Fruit fly (Drosophila melanogaster) whole organism, prepupa: Measurements from ENCODE around the gene Grik.

Source experiments
- Blimp-1 ChIP-seq: fragments of 200-800 bp; sonication (Bioruptor generic); optimal IDR thresholded peaks from 3 replicates; lab custom pipeline; 2017; ENCODE audit warnings: missing biosample characterization, missing genetic modification characterization, mild to moderate bottlenecking, moderate library complexity, missing genetic modification reagents
- CG10669 ChIP-seq: fragments of 200-800 bp; sonication (Bioruptor generic); optimal IDR thresholded peaks from 3 replicates; lab custom pipeline; 2018; ENCODE audit warnings: missing biosample characterization, mild to moderate bottlenecking, missing genetic modification characterization, moderate library complexity
- CG11294 ChIP-seq: fragments of 200-800 bp; sonication (Bioruptor generic); IDR thresholded peaks from 2 replicates; pipeline ENCODE4 v1.3.6; 2022; ENCODE audit warnings: missing biosample characterization, missing genetic modification characterization
- CG11762 ChIP-seq: fragments of 200-800 bp; sonication (Bioruptor generic); optimal IDR thresholded peaks from 3 replicates; lab custom pipeline; 2016; ENCODE audit warnings: missing biosample characterization, missing genetic modification characterization; ENCODE audit not compliant: insufficient read depth
- CG11902 ChIP-seq: fragments of 200-800 bp; sonication (Bioruptor generic); optimal IDR thresholded peaks from 3 replicates; lab custom pipeline; 2016; ENCODE audit warnings: missing biosample characterization, missing genetic modification characterization
- CG15336 ChIP-seq: fragments of 200-800 bp; sonication (Bioruptor generic); IDR thresholded peaks from 2 replicates; pipeline ENCODE4 v1.3.6; 2022; ENCODE audit warnings: missing biosample characterization, missing genetic modification characterization
- CG1621 ChIP-seq: fragments of 200-800 bp; sonication (Bioruptor generic); optimal IDR thresholded peaks from 3 replicates; lab custom pipeline; 2018; ENCODE audit warnings: missing biosample characterization, mild to moderate bottlenecking, missing genetic modification characterization
- CG16779 ChIP-seq: fragments of 200-800 bp; sonication (Bioruptor generic); optimal IDR thresholded peaks from 3 replicates; lab custom pipeline; 2017; ENCODE audit warnings: missing biosample characterization, mild to moderate bottlenecking, missing genetic modification characterization
- CG3032 ChIP-seq: fragments of 200-800 bp; optimal IDR thresholded peaks from 2 replicates; lab custom pipeline; 2019; ENCODE audit warnings: missing biosample characterization, mild to moderate bottlenecking, missing genetic modification characterization, moderate library complexity
- CG31627 ChIP-seq: fragments of 200-800 bp; sonication (Bioruptor generic); optimal IDR thresholded peaks from 3 replicates; lab custom pipeline; 2016; ENCODE audit warnings: missing biosample characterization, missing genetic modification characterization
- CG3919 ChIP-seq: fragments of 200-800 bp; sonication (Bioruptor generic); optimal IDR thresholded peaks from 3 replicates; lab custom pipeline; 2016; ENCODE audit warnings: missing biosample characterization, missing genetic modification characterization
- CG4318 ChIP-seq: fragments of 200-800 bp; sonication (Bioruptor generic); optimal IDR thresholded peaks from 3 replicates; lab custom pipeline; 2017; ENCODE audit warnings: missing biosample characterization, mild to moderate bottlenecking, missing genetic modification characterization
- CG6163 ChIP-seq: fragments of 200-800 bp; sonication (Bioruptor generic); IDR thresholded peaks from 3 replicates; pipeline ENCODE4 v1.3.6; 2022; ENCODE audit warnings: missing biosample characterization, missing genetic modification characterization
- CG6276 ChIP-seq: fragments of 200-800 bp; sonication (Bioruptor generic); optimal IDR thresholded peaks from 2 replicates; lab custom pipeline; 2017; ENCODE audit warnings: missing biosample characterization, mild to moderate bottlenecking, missing genetic modification characterization
- CG6792 ChIP-seq: fragments of 200-800 bp; sonication (Bioruptor generic); optimal IDR thresholded peaks from 3 replicates; lab custom pipeline; 2016; ENCODE audit warnings: missing biosample characterization, missing genetic modification characterization
- CG6808 ChIP-seq: fragments of 200-800 bp; sonication (Bioruptor generic); optimal IDR thresholded peaks from 3 replicates; lab custom pipeline; 2017; ENCODE audit warnings: missing biosample characterization, missing genetic modification characterization, mild to moderate bottlenecking, moderate library complexity, missing genetic modification reagents
- CG7368 ChIP-seq: fragments of 200-800 bp; sonication (Bioruptor generic); optimal IDR thresholded peaks from 3 replicates; lab custom pipeline; 2016; ENCODE audit warnings: missing biosample characterization, missing genetic modification characterization
- CG8119 ChIP-seq: fragments of 200-800 bp; sonication (Bioruptor generic); IDR thresholded peaks from 3 replicates; pipeline ENCODE4 v1.3.6; 2022; ENCODE audit warnings: missing biosample characterization, missing genetic modification characterization
- CG8319 ChIP-seq: fragments of 200-800 bp; sonication (Bioruptor generic); optimal IDR thresholded peaks from 3 replicates; lab custom pipeline; 2016; ENCODE audit warnings: missing biosample characterization, missing genetic modification characterization
- CG8632 ChIP-seq: fragments of 200-800 bp; sonication (Bioruptor generic); optimal IDR thresholded peaks from 3 replicates; lab custom pipeline; 2016; ENCODE audit warnings: missing biosample characterization, missing genetic modification characterization
- CG9139 ChIP-seq: fragments of 200-800 bp; sonication (Bioruptor generic); optimal IDR thresholded peaks from 3 replicates; lab custom pipeline; 2017; ENCODE audit warnings: missing biosample characterization, mild to moderate bottlenecking, missing genetic modification characterization
- Eip75B ChIP-seq: fragments of 200-800 bp; sonication (Bioruptor generic); optimal IDR thresholded peaks from 3 replicates; lab custom pipeline; 2016; ENCODE audit warnings: missing biosample characterization, missing genetic modification characterization
- Eip78C ChIP-seq: fragments of 200-800 bp; sonication (Bioruptor generic); peaks from one replicate; lab custom pipeline; 2016; ENCODE audit warnings: missing biosample characterization, missing genetic modification characterization
- Eip93F ChIP-seq: fragments of 200-800 bp; sonication (Bioruptor generic); optimal IDR thresholded peaks from 2 replicates; lab custom pipeline; 2016; ENCODE audit warnings: missing biosample characterization, mild to moderate bottlenecking, missing genetic modification characterization
- Ets21C ChIP-seq: fragments of 200-800 bp; sonication (Bioruptor generic); optimal IDR thresholded peaks from 3 replicates; lab custom pipeline; 2016; ENCODE audit warnings: missing biosample characterization, missing genetic modification characterization
- Gug ChIP-seq: fragments of 200-800 bp; sonication (Bioruptor generic); IDR thresholded peaks from 2 replicates; pipeline ENCODE4 v1.3.6; 2022; ENCODE audit warnings: missing biosample characterization, missing genetic modification characterization
- Hr39 ChIP-seq: fragments of 200-800 bp; sonication (Bioruptor generic); optimal IDR thresholded peaks from 2 replicates; lab custom pipeline; 2016; ENCODE audit warnings: missing biosample characterization, missing genetic modification characterization
- Lpt ChIP-seq: fragments of 200-800 bp; sonication (Bioruptor generic); optimal IDR thresholded peaks from 3 replicates; lab custom pipeline; 2016; ENCODE audit warnings: missing biosample characterization, missing genetic modification characterization
- Met ChIP-seq: fragments of 200-800 bp; sonication (Bioruptor generic); optimal IDR thresholded peaks from 3 replicates; lab custom pipeline; 2016; ENCODE audit warnings: missing biosample characterization, missing genetic modification characterization
- Smox ChIP-seq: fragments of 200-800 bp; sonication (Bioruptor generic); optimal IDR thresholded peaks from 3 replicates; lab custom pipeline; 2016; ENCODE audit warnings: missing biosample characterization, missing genetic modification characterization
- Sox102F ChIP-seq: fragments of 200-800 bp; sonication (Bioruptor generic); optimal IDR thresholded peaks from 2 replicates; lab custom pipeline; 2016; ENCODE audit warnings: missing biosample characterization, mild to moderate bottlenecking, missing genetic modification characterization
- Sox14 ChIP-seq: fragments of 200-800 bp; sonication (Bioruptor generic); optimal IDR thresholded peaks from 3 replicates; lab custom pipeline; 2016; ENCODE audit warnings: missing biosample characterization, missing genetic modification characterization
- Sox15 ChIP-seq: fragments of 200-800 bp; sonication (Bioruptor generic); optimal IDR thresholded peaks from 3 replicates; lab custom pipeline; 2016; ENCODE audit warnings: missing biosample characterization, missing genetic modification characterization
- achi ChIP-seq: fragments of 200-800 bp; sonication (Bioruptor generic); optimal IDR thresholded peaks from 3 replicates; lab custom pipeline; 2016; ENCODE audit warnings: missing biosample characterization, missing genetic modification characterization
- acj6 ChIP-seq: fragments of 200-800 bp; sonication (Bioruptor generic); optimal IDR thresholded peaks from 3 replicates; lab custom pipeline; 2016; ENCODE audit warnings: missing biosample characterization, missing genetic modification characterization
- cyc ChIP-seq: fragments of 200-800 bp; sonication (Bioruptor generic); optimal IDR thresholded peaks from 3 replicates; lab custom pipeline; 2016; ENCODE audit warnings: missing biosample characterization, missing genetic modification characterization
- dac ChIP-seq: fragments of 200-800 bp; sonication (Bioruptor generic); optimal IDR thresholded peaks from 2 replicates; lab custom pipeline; 2017; ENCODE audit warnings: missing biosample characterization, mild to moderate bottlenecking, missing genetic modification characterization
- eg ChIP-seq: fragments of 200-800 bp; sonication (Bioruptor generic); IDR thresholded peaks from 3 replicates; pipeline ENCODE4 v1.3.6; 2022; ENCODE audit warnings: missing biosample characterization, missing genetic modification characterization
- esn ChIP-seq: fragments of 200-800 bp; sonication (Bioruptor generic); optimal IDR thresholded peaks from 2 replicates; lab custom pipeline; 2016; ENCODE audit warnings: missing biosample characterization, mild to moderate bottlenecking, missing genetic modification characterization, moderate library complexity
- fd59A ChIP-seq: fragments of 200-800 bp; sonication (Bioruptor generic); optimal IDR thresholded peaks from 2 replicates; lab custom pipeline; 2017; ENCODE audit warnings: missing biosample characterization, mild to moderate bottlenecking, missing genetic modification characterization, missing genetic modification reagents
- fd85E ChIP-seq: fragments of 200-800 bp; sonication (Bioruptor generic); optimal IDR thresholded peaks from 3 replicates; lab custom pipeline; 2016; ENCODE audit warnings: missing biosample characterization, missing genetic modification characterization
- fkh ChIP-seq: fragments of 200-800 bp; sonication (Bioruptor generic); optimal IDR thresholded peaks from 3 replicates; lab custom pipeline; 2017; ENCODE audit warnings: missing biosample characterization, mild to moderate bottlenecking, missing genetic modification characterization, moderate library complexity
- lz ChIP-seq: fragments of 200-800 bp; sonication (Bioruptor generic); optimal IDR thresholded peaks from 3 replicates; lab custom pipeline; 2016; ENCODE audit warnings: missing biosample characterization, missing genetic modification characterization
- net ChIP-seq: fragments of 200-800 bp; sonication (Bioruptor generic); optimal IDR thresholded peaks from 3 replicates; lab custom pipeline; 2016; ENCODE audit warnings: missing biosample characterization, missing genetic modification characterization
- pdm3 ChIP-seq: fragments of 200-800 bp; sonication (Bioruptor generic); optimal IDR thresholded peaks from 3 replicates; lab custom pipeline; 2016; ENCODE audit warnings: missing biosample characterization, missing genetic modification characterization
- salr ChIP-seq, 2 experiments: fragments of 200-800 bp; sonication (Bioruptor generic); optimal IDR thresholded peaks; 3 replicates each; lab custom pipeline; 2016 to 2018; ENCODE audit warnings: missing biosample characterization in 2 of 2, missing genetic modification characterization in 2 of 2, mild to moderate bottlenecking in 1 of 2
- spab ChIP-seq: fragments of 200-800 bp; sonication (Bioruptor generic); optimal IDR thresholded peaks from 2 replicates; lab custom pipeline; 2017; ENCODE audit warnings: missing biosample characterization, mild to moderate bottlenecking, missing genetic modification characterization, missing genetic modification reagents
- ss ChIP-seq, 2 experiments: fragments of 200-800 bp; sonication (Bioruptor generic); optimal IDR thresholded peaks; 2 replicates in 1 of 2; 3 replicates in 1 of 2; lab custom pipeline; 2017 to 2018; ENCODE audit warnings: mild to moderate bottlenecking in 2 of 2, missing biosample characterization in 2 of 2, missing genetic modification characterization in 2 of 2, moderate library complexity in 1 of 2
- topi ChIP-seq: fragments of 200-800 bp; sonication (Bioruptor generic); optimal IDR thresholded peaks from 3 replicates; lab custom pipeline; 2016; ENCODE audit warnings: missing biosample characterization, missing genetic modification characterization
- vri ChIP-seq: fragments of 200-800 bp; sonication (Bioruptor generic); optimal IDR thresholded peaks from 3 replicates; lab custom pipeline; 2016; ENCODE audit warnings: missing biosample characterization, mild to moderate bottlenecking, missing genetic modification characterization

Gene Grik

DNA sequence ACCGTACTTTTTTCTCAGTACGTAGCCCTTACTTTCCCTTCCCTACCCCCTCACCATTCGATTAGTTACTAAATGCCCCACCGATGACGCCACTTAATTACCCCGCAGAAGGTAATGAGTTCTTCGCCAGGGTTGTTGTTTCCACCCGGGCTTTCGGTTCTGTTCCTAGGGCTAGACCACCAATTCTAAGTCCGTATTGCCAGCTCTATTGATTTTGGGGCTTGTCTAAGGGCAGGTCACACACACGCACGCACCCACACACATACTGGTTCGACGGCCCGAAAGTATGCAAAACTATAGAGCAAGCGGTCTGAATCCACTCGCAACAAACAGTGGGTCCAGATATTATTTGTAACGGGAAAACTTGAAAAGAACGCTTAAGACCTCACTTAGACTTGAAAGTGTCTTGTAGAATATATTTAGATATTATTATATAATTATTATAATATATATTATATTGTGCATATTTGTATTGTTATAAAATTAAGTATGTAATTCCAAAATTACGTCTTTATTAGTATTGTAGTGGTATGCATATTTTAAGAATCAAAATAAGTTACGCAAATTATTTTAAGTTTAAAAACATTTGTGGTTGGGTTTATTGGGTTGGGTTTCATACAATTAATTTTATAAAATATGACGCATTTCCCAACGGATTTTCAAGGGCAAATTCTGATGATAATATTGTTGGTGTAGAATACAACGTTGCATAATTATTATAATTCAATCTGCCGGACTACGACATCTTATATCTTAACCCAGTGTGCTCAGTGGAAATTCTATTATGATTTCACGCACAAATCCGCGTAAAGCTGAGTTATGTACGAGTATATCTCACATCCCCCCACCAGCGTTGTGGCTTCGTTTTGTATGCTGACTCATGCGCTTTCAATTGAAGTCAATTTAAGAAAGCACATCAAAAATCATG is 48.3 kb downstream of the Grik start:
- TF ChIP-seq fd85E (GFP tag; lab: Kevin White, UChicago) (no peak), vri (no peak), net (no peak), Lpt (GFP tag; lab: Kevin White, UChicago) (no peak), fkh (GFP tag; lab: Kevin White, UChicago) (peak; percentile 55), CG3919 (no peak), CG6808 (GFP tag; lab: Kevin White, UChicago) (no peak), achi (GFP tag; lab: Kevin White, UChicago) (peak; percentile 5), CG1621 (tag; lab: Kevin White, UChicago) (no peak), pdm3 (GFP tag; lab: Kevin White, UChicago) (no peak), Met (no peak), CG16779 (tag; lab: Kevin White, UChicago) (no peak), CG10669 (GFP tag; lab: Kevin White, UChicago) (no peak), Ets21C (GFP tag; lab: Kevin White, UChicago) (no peak), CG8119 (GFP tag; lab: Robert Waterston, UW) (0 out of 3 replicates have a peak, but pooled peaks have one; percentile 29), lz (GFP tag; lab: Kevin White, UChicago) (no peak), CG11902 (GFP tag; lab: Kevin White, UChicago) (no peak), CG6276 (peak; percentile 22), salr (GFP tag; optimal IDR thresholded peaks at IDR 0.05; lab: Kevin White, UChicago) (peak in 1 of 2 experiments; percentile 13), CG7368 (GFP tag; lab: Kevin White, UChicago) (no peak), Hr39 (GFP tag; lab: Kevin White, UChicago) (no peak), fd59A (GFP tag; lab: Kevin White, UChicago) (no peak), Eip78C (GFP tag; lab: Kevin White, UChicago) (peak; percentile 78), ss (GFP tag; optimal IDR thresholded peaks at IDR 0.05; lab: Kevin White, UChicago) (no peak), CG11762 (GFP tag; lab: Kevin White, UChicago) (no peak), Sox102F (GFP tag; lab: Kevin White, UChicago) (no peak), CG8319 (GFP tag; lab: Kevin White, UChicago) (no peak), CG8632 (GFP tag; lab: Kevin White, UChicago) (peak; percentile 33), acj6 (no peak), Sox14 (no peak), Sox15 (GFP tag; lab: Kevin White, UChicago) (no peak), Eip75B (GFP tag; lab: Kevin White, UChicago) (no peak), CG6163 (GFP tag; lab: Robert Waterston, UW) (no peak), CG15336 (GFP tag; lab: Robert Waterston, UW) (peak; percentile 14; the same call in 1 of the 2 replicates), Gug (no peak), esn (GFP tag; lab: Kevin White, UChicago) (no peak), CG3032 (no peak), eg (peak; percentile 28; the same call in 1 of the 3 replicates), cyc (GFP tag; lab: Kevin White, UChicago) (no peak), CG9139 (no peak), CG31627 (GFP tag; lab: Kevin White, UChicago) (no peak), CG11294 (no peak), CG4318 (peak; percentile 4), Blimp-1 (GFP tag; lab: Kevin White, UChicago) (no peak), Eip93F (GFP tag; lab: Kevin White, UChicago) (no peak), CG6792 (no peak), topi (GFP tag; lab: Kevin White, UChicago) (no peak), spab (GFP tag; lab: Kevin White, UChicago) (no peak), Smox (GFP tag; lab: Kevin White, UChicago) (no peak), dac (no peak)
